Worm (Caenorhabditis elegans) whole organism, L1 larva: ENCODE results near the gene sru-21.

Source experiments
- C04F5.9 ChIP-seq: sonication (generic microtip); optimal IDR thresholded peaks from 2 replicates; lab custom pipeline; 2016; ENCODE audit warnings: missing genetic modification characterization, missing compliant biosample characterization
- C34B4.2 ChIP-seq: sonication (generic microtip); optimal IDR thresholded peaks from 2 replicates; lab custom pipeline; 2017; ENCODE audit warnings: mild to moderate bottlenecking, missing genetic modification characterization, missing compliant biosample characterization
- aha-1 ChIP-seq: fragments of 150-350 bp; optimal IDR thresholded peaks from 2 replicates; lab custom pipeline; 2014; ENCODE audit warnings: missing biosample characterization, missing genetic modification characterization
- ama-1 ChIP-seq: fragments of 150-350 bp; optimal IDR thresholded peaks from 2 replicates; lab custom pipeline; 2014
- blmp-1 ChIP-seq: fragments of 150-350 bp; optimal IDR thresholded peaks from 2 replicates; lab custom pipeline; 2014; ENCODE audit warnings: missing biosample characterization, missing genetic modification characterization
- ceh-63 ChIP-seq: fragments of 200-800 bp; sonication (Bioruptor generic); optimal IDR thresholded peaks from 2 replicates; lab custom pipeline; 2018; ENCODE audit warnings: mild to moderate bottlenecking, missing genetic modification characterization, missing compliant biosample characterization
- ceh-88 ChIP-seq: fragments of 200-800 bp; sonication (Bioruptor generic); IDR thresholded peaks from 2 replicates; pipeline ENCODE4 v1.3.6; 2022; ENCODE audit warnings: missing genetic modification characterization, missing compliant biosample characterization
- efl-1 ChIP-seq, 4 experiments: fragments of 150-350 bp; optimal IDR thresholded peaks in 3 of 4; peaks in 1 of 4; 1 replicate in 1 of 4; 2 replicates in 3 of 4; lab custom pipeline; 2014; ENCODE audit warnings: missing biosample characterization in 2 of 4, missing genetic modification characterization in 2 of 4, missing genetic modification reagents in 2 of 4
- efl-3 ChIP-seq: fragments of 200-800 bp; sonication (Bioruptor generic); optimal IDR thresholded peaks from 2 replicates; lab custom pipeline; 2018; ENCODE audit warnings: mild to moderate bottlenecking, missing genetic modification characterization, missing compliant biosample characterization
- egl-27 ChIP-seq, 2 experiments: fragments of 150-350 bp in 1 of 2; sonication (generic microtip); optimal IDR thresholded peaks; 3 replicates each; lab custom pipeline; 2017 to 2018; ENCODE audit warnings: missing biosample characterization in 2 of 2, missing genetic modification characterization in 2 of 2, missing genetic modification reagents in 2 of 2
- elt-2 ChIP-seq: sonication (generic microtip); optimal IDR thresholded peaks from 2 replicates; lab custom pipeline; 2016; ENCODE audit warnings: missing genetic modification characterization, mild to moderate bottlenecking, inconsistent platforms, missing compliant biosample characterization, missing genetic modification reagents
- elt-3 ChIP-seq, 6 experiments: fragments of 150-350 bp in 1 of 6; sonication (generic microtip); optimal IDR thresholded peaks; 2 replicates each; lab custom pipeline; 2017 to 2018; ENCODE audit warnings: missing biosample characterization in 6 of 6, missing genetic modification characterization in 6 of 6, inconsistent platforms in 1 of 6
- fkh-8 ChIP-seq: sonication (generic microtip); optimal IDR thresholded peaks from 2 replicates; lab custom pipeline; 2016; ENCODE audit warnings: mild to moderate bottlenecking, missing genetic modification characterization, missing compliant biosample characterization
- hlh-17 ChIP-seq: fragments of 200-800 bp; sonication (Bioruptor generic); optimal IDR thresholded peaks from 2 replicates; lab custom pipeline; 2018; ENCODE audit warnings: missing genetic modification characterization, mild to moderate bottlenecking, missing compliant biosample characterization, moderate library complexity, borderline replicate concordance
- jun-1 ChIP-seq: fragments of 150-350 bp; optimal IDR thresholded peaks from 2 replicates; lab custom pipeline; 2014; ENCODE audit warnings: missing biosample characterization, missing genetic modification reagents, missing genetic modification characterization
- lin-15B ChIP-seq: fragments of 150-350 bp; sonication (generic microtip); optimal IDR thresholded peaks from 3 replicates; lab custom pipeline; 2014; ENCODE audit warnings: missing biosample characterization, missing genetic modification characterization
- lin-35 ChIP-seq, 2 experiments: fragments of 150-350 bp; optimal IDR thresholded peaks; 2 replicates each; lab custom pipeline; 2014; ENCODE audit warnings: missing biosample characterization in 2 of 2, missing genetic modification characterization in 2 of 2, missing genetic modification reagents in 2 of 2
- lsy-2 ChIP-seq, 2 experiments: fragments of 150-350 bp; optimal IDR thresholded peaks; 2 replicates each; lab custom pipeline; 2014; ENCODE audit warnings: missing biosample characterization in 2 of 2, missing genetic modification characterization in 2 of 2
- mab-9 ChIP-seq: fragments of 200-800 bp; sonication (Bioruptor generic); IDR thresholded peaks from 2 replicates; pipeline ENCODE4 v1.3.6; 2022; ENCODE audit warnings: missing genetic modification reagents, missing genetic modification characterization, missing compliant biosample characterization
- mep-1 ChIP-seq: fragments of 150-350 bp; optimal IDR thresholded peaks from 2 replicates; lab custom pipeline; 2014; ENCODE audit warnings: missing biosample characterization, missing genetic modification characterization
- nhr-28 ChIP-seq: fragments of 150-350 bp; optimal IDR thresholded peaks from 2 replicates; lab custom pipeline; 2014; ENCODE audit warnings: missing biosample characterization, missing genetic modification characterization
- nhr-77 ChIP-seq: fragments of 150-350 bp; optimal IDR thresholded peaks from 2 replicates; lab custom pipeline; 2014; ENCODE audit warnings: missing biosample characterization, missing genetic modification characterization
- nhr-85 ChIP-seq: sonication (generic microtip); peaks from one replicate; lab custom pipeline; 2016; ENCODE audit warnings: missing genetic modification characterization, inconsistent platforms, missing compliant biosample characterization
- nhr-90 ChIP-seq: sonication (generic microtip); optimal IDR thresholded peaks from 2 replicates; lab custom pipeline; 2016; ENCODE audit warnings: mild to moderate bottlenecking, missing genetic modification characterization, missing compliant biosample characterization; ENCODE audit not compliant: poor library complexity
- pag-3 ChIP-seq: sonication (generic microtip); optimal IDR thresholded peaks from 2 replicates; lab custom pipeline; 2017; ENCODE audit warnings: missing genetic modification characterization, mild to moderate bottlenecking, missing compliant biosample characterization, antibody characterized with exemption, borderline replicate concordance; ENCODE audit not compliant: insufficient read depth
- skn-1 ChIP-seq: fragments of 150-350 bp; optimal IDR thresholded peaks from 2 replicates; lab custom pipeline; 2014; ENCODE audit warnings: missing biosample characterization, missing genetic modification characterization
- snu-23 ChIP-seq: sonication (generic microtip); optimal IDR thresholded peaks from 2 replicates; lab custom pipeline; 2016; ENCODE audit warnings: missing genetic modification characterization, missing compliant biosample characterization
- sup-37 ChIP-seq: fragments of 200-800 bp; sonication (Bioruptor generic); optimal IDR thresholded peaks from 2 replicates; lab custom pipeline; 2018; ENCODE audit warnings: mild to moderate bottlenecking, missing genetic modification characterization, missing compliant biosample characterization
- swsn-7 ChIP-seq: sonication (generic microtip); optimal IDR thresholded peaks from 2 replicates; lab custom pipeline; 2016; ENCODE audit warnings: missing genetic modification characterization, missing compliant biosample characterization
- tlp-1 ChIP-seq: fragments of 150-350 bp; optimal IDR thresholded peaks from 2 replicates; lab custom pipeline; 2014; ENCODE audit warnings: missing biosample characterization, missing genetic modification characterization
- unc-130 ChIP-seq: fragments of 150-350 bp; optimal IDR thresholded peaks from 2 replicates; lab custom pipeline; 2017; ENCODE audit warnings: missing biosample characterization, missing genetic modification characterization, inconsistent platforms
- unc-30 ChIP-seq: sonication (generic microtip); optimal IDR thresholded peaks from 2 replicates; lab custom pipeline; 2017; ENCODE audit warnings: missing biosample characterization, missing genetic modification characterization
- zag-1 ChIP-seq: fragments of 150-350 bp; optimal IDR thresholded peaks from 2 replicates; lab custom pipeline; 2014; ENCODE audit warnings: missing biosample characterization, missing genetic modification characterization

The sru-21 gene

DNA sequence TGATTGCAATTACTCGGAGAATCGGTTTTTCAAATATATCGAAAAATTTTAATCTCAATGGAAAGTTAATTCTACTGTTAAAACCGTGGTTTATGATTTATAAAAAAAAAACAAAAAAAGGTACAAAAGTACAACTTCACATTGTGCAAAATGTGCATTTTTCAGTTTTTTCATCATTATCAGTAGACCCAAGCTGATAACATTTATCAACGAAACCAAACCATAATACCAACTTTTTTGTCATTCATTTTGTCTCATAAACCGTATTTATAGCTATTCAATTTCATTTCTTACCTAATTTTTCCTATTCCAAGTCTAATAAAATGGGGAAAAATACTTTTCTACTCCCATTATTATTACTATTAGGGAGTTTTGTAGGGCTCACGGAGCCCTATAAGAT is 12.5 kb downstream of the sru-21 start, which contains the start of gene ugt-22:
ugt-22 (plus strand) TSS at position 234 of the 400 bp plus-strand sequence.
- TF ChIP-seq elt-2 (tag; lab: Kevin White, UChicago) = peak; percentile 80
- no peak for TF ChIP-seq hlh-17 (GFP tag; lab: Kevin White, UChicago)
- TF ChIP-seq tlp-1 (tag; lab: Kevin White, UChicago) = peak; percentile 1
- TF ChIP-seq efl-1 (optimal IDR thresholded peaks at IDR 0.05; lab: Kevin White, UChicago) = no peak
- TF ChIP-seq efl-1 (GFP tag; optimal IDR thresholded peaks at IDR 0.05 in 1 of 2; lab: Kevin White, UChicago) = peak in 1 of 2 experiments; percentile 66
- peak in 1 of 2 experiments; percentile 8 for TF ChIP-seq lin-35 (GFP tag; optimal IDR thresholded peaks at IDR 0.05; lab: Kevin White, UChicago)
- TF ChIP-seq fkh-8 = no peak
- TF ChIP-seq, all 84 proteins: peak for 4

DNA sequence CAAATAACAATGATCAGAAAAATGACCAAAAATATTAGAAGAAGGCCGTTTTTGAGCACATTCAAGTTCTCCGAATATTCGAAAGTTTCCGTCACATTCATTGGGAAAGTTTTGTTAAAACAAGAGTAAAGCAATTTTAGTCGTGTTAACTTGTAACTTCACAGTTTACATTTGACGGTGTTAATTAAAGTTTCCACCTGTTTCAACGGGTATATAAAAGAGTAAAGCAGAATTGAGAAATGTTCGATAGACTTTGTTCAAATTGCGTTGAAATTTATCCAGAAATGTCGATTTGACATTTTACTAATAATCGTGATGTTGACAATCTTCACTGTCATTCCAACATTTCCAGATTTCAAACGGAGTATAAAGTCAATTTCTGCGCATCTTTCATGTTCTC is 19.3 kb downstream of the sru-21 start, which contains the start of gene srz-29:
srz-29 (minus strand) TSS at position 101 of the 400 bp plus-strand sequence.
- TF ChIP-seq efl-3 (GFP tag; lab: Kevin White, UChicago) = no peak
- no peak for TF ChIP-seq unc-130 (tag; lab: Kevin White, UChicago)
- no peak for TF ChIP-seq zag-1
- no peak for TF ChIP-seq unc-30 (tag; lab: Kevin White, UChicago)
- no peak for TF ChIP-seq elt-3 (tag; optimal IDR thresholded peaks at IDR 0.05; lab: Kevin White, UChicago)
- TF ChIP-seq mep-1 (tag; lab: Kevin White, UChicago) = no peak
- TF ChIP-seq swsn-7 = no peak
- TF ChIP-seq pag-3 (tag; lab: Kevin White, UChicago) = no peak

DNA sequence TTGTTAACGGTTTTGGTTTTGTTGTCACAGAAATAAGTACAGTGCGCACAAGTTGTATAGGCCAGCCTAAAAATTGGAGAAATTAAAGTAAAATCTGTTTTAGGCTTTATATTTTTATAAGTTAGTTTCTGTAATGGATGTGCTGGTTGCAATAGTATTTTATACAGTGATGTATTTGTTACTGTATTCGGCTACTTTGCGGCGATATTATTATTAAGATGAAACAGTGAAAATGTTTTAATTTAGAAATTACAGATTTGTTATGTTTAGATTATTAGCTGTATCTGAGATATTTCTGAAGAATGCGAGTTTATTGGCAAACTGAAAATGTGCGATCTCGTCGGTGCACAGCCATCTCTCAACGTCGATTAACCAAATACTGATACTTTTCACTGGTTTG is 21.0 kb downstream of the sru-21 start, which contains the start of gene ule-4:
ule-4 (minus strand) TSS at position 101 of the 400 bp plus-strand sequence.
- TF ChIP-seq nhr-85 (tag; lab: Kevin White, UChicago) (no peak), mab-9 (no peak), C04F5.9 (no peak), C34B4.2 (tag; lab: Kevin White, UChicago) (no peak), mep-1 (tag; lab: Kevin White, UChicago) (no peak), ceh-88 (GFP tag; lab: Robert Waterston, UW) (no peak), hlh-17 (GFP tag; lab: Kevin White, UChicago) (no peak), aha-1 (tag; lab: Kevin White, UChicago) (no peak), zag-1 (no peak), jun-1 (tag; lab: Kevin White, UChicago) (no peak), ama-1 (lab: Kevin White, UChicago) (no peak), nhr-90 (no peak), nhr-77 (tag; lab: Kevin White, UChicago) (no peak), snu-23 (GFP tag; lab: Kevin White, UChicago) (no peak), unc-30 (tag; lab: Kevin White, UChicago) (no peak), pag-3 (tag; lab: Kevin White, UChicago) (no peak), elt-3 (tag; optimal IDR thresholded peaks at IDR 0.05; lab: Kevin White, UChicago) (no peak)

DNA sequence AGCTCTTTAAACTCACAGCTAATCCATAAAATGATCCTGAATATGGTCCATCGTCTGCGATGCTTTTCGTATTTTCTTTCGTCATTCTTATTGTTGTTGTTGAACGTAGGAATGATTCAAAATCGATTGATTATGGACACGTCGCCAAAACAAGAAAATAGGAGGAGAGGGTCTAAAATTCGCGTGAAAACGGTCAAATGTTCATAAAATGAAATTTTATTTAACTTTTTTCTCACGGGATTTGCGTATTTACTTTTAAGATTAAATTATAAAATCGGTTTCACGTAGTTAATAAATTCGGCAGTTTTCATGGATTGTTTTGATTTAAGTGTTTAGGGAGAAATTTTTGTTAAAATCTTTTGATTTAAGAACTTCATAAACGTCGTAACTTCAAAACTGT is 22.6 kb downstream of the sru-21 start, which contains the start of gene C08F11.10:
C08F11.10 (minus strand) TSS at position 101 of the 400 bp plus-strand sequence.
- no peak for TF ChIP-seq lin-15B (tag; lab: Kevin White, UChicago)
- no peak for TF ChIP-seq egl-27 (tag; optimal IDR thresholded peaks at IDR 0.05; lab: Kevin White, UChicago)
- TF ChIP-seq sup-37 (GFP tag; lab: Kevin White, UChicago) = no peak
- TF ChIP-seq unc-130 (tag; lab: Kevin White, UChicago) = no peak
- no peak for TF ChIP-seq blmp-1 (tag; lab: Kevin White, UChicago)

DNA sequence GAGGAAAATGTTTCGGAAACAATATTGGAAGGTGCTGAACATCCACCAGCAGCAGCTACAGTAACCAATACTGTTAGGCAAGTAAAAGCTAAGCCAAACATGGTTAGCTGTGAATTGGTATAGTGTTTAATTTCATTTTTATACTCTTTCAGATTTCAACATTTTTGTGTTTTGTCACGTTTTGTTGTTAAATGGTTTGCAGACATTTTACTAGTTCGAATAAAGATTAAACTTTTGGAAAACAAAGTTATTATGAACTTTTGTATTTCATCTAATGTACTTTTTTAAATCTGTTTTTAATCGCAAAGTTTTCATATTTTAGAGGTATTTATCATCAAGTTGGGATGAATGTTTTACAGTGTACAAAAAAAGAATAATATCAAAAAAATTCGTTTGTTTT is 23.7 kb downstream of the sru-21 start, which contains the start of gene C08F11.17:
C08F11.17 (minus strand) TSS at position 101 of the 400 bp plus-strand sequence.
- TF ChIP-seq pag-3 (tag; lab: Kevin White, UChicago) (no peak), skn-1 (tag; lab: Kevin White, UChicago) (no peak), ceh-63 (GFP tag; lab: Kevin White, UChicago) (no peak), nhr-28 (tag; lab: Kevin White, UChicago) (no peak), lsy-2 (tag; optimal IDR thresholded peaks at IDR 0.05; lab: Kevin White, UChicago) (no peak)
- TF ChIP-seq, all 84 proteins: peak for 0
